Worm (Caenorhabditis elegans) whole organism, L4/young adult: Measurements from ENCODE around the gene mlt-9.

Source experiments
- W03F9.2 ChIP-seq: fragments of 150-350 bp; optimal IDR thresholded peaks from 2 replicates; lab custom pipeline; 2014; ENCODE audit warnings: missing biosample characterization, missing genetic modification characterization
- him-1 ChIP-seq: sonication (generic microtip); optimal IDR thresholded peaks from 2 replicates; lab custom pipeline; 2016; ENCODE audit warnings: missing genotype, missing genetic modification reagents, missing genetic modification characterization, missing compliant biosample characterization

DNA sequence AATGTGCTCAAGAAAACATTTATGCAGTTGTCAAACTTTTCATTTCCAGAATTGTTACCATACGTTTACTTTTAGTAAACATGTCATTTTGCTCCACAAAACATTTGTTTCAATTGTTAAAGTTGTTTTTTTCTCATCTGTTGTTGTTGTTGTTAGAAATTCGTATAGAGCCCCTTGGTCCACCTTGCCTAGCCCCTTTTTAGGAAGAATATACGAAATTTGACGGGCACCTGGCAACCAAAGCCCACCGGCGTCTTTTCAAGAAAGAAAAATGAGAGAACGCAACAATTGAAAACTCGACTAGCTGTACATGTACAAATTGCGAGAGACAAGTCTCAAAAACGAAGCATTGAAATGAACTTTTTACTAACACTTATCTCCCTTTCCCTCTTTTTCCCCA lies 23.2 kb downstream of the mlt-9 start, which contains the start of gene F09B12.5:
- TF ChIP-seq W03F9.2 (tag; lab: Kevin White, UChicago) (no peak), him-1 (tag; lab: Kevin White, UChicago) (no peak)
